Worm (Caenorhabditis elegans): Measurements from ENCODE around the gene sid-3.

DNA sequence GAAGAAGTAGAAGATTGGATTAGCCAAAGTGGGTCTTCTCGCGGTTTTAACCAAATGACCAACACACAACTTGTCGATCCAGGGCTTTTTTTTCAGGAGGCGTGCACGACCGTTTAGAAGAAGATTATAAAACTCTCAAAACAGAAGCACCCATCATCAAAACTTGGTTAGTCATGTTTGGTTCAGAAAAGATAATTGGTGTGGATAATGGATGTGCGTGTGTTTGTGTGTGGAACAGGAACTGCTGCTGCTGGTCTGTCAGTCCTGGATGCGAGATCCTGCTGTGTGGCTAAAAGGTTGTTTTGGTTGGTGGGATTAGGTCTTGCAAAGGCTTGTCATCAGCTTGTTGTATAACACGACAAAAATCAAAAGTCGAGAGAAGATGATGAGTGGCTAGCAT lies 17.2 kb downstream of the sid-3 start:
- no peak for TF ChIP-seq lin-13 (GFP tag; optimal IDR thresholded peaks at IDR 0.05)
- TF ChIP-seq lsy-2 (tag; optimal IDR thresholded peaks at IDR 0.05): no peak
- peak in 1 of 2 experiments; percentile 94 for TF ChIP-seq unc-62 (GFP tag; optimal IDR thresholded peaks at IDR 0.05 in 1 of 2)
- TF ChIP-seq unc-62 (tag; optimal IDR thresholded peaks at IDR 0.05): no peak
- no peak for TF ChIP-seq daf-8 (GFP tag; IDR thresholded peaks at IDR 0.05)
- no peak for TF ChIP-seq mdl-1 (tag; optimal IDR thresholded peaks at IDR 0.05)
- no peak for TF ChIP-seq snpc-1.2 (GFP tag; IDR thresholded peaks at IDR 0.05)
- no peak for TF ChIP-seq mes-2 (tag; optimal IDR thresholded peaks at IDR 0.05; ENCODE audit: poor library complexity, severe bottlenecking)
